Worm (Caenorhabditis elegans): Measurements from ENCODE around the gene srh-236.

DNA sequence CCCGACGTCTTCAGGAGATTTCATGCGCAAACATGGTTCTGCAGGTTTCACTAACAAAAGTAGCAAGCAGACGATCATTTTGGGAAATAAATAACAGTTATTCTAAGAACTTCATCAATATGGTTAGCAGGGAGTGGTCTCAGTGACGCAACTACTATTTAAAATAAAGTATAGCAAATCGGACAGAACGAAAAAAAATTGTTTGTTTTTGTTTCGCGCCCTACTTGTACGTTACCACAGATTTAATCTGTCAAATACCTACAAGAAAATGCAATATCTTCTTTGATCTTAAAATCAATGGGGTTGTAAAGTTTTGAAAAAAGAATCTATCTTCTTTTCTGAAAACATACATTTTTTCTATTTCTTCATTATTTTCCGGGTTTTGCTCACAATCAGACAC is 12.9 kb downstream of the srh-236 start, which contains the start of gene srz-96:
- TF ChIP-seq mdl-1 (tag; optimal IDR thresholded peaks at IDR 0.05) (no peak), nhr-77 (tag; optimal IDR thresholded peaks at IDR 0.05) (no peak), lin-11 (tag; optimal IDR thresholded peaks at IDR 0.05) (no peak), nhr-25 (tag; optimal IDR thresholded peaks at IDR 0.05) (no peak), unc-62 (GFP tag; optimal IDR thresholded peaks at IDR 0.05) (no peak), snpc-4 (tag; optimal IDR thresholded peaks at IDR 0.05) (no peak), alr-1 (tag; optimal IDR thresholded peaks at IDR 0.05) (no peak), lsy-2 (tag; optimal IDR thresholded peaks at IDR 0.05) (no peak), F13H6.1 (tag; optimal IDR thresholded peaks at IDR 0.05) (no peak), aly-2 (tag; optimal IDR thresholded peaks at IDR 0.05) (no peak), ama-1 (optimal IDR thresholded peaks at IDR 0.05) (no peak), ztf-11 (tag; optimal IDR thresholded peaks at IDR 0.05) (no peak)

Data from whole organism, L2 larva.